Worm (Caenorhabditis elegans) whole organism, L4 larva: ENCODE data around the gene hpo-10.

ENCODE experiments used
- F26F4.8 ChIP-seq: fragments of 200-800 bp; sonication (Bioruptor generic); conservative IDR thresholded peaks from 2 replicates; pipeline ENCODE4 v1.3.6; 2022; ENCODE audit warnings: missing genetic modification characterization, missing compliant biosample characterization
- F37D6.2 ChIP-seq: sonication (generic microtip); optimal IDR thresholded peaks from 2 replicates; lab custom pipeline; 2016; ENCODE audit warnings: mild to moderate bottlenecking, missing genetic modification characterization, missing compliant biosample characterization
- F49E8.2 ChIP-seq: sonication (generic microtip); optimal IDR thresholded peaks from 2 replicates; lab custom pipeline; 2016; ENCODE audit warnings: missing compliant biosample characterization, mild to moderate bottlenecking, missing genetic modification characterization, borderline replicate concordance
- T20F7.1 ChIP-seq: fragments of 200-800 bp; sonication (Bioruptor generic); optimal IDR thresholded peaks from 2 replicates; lab custom pipeline; 2018; ENCODE audit warnings: mild to moderate bottlenecking, missing genetic modification characterization, missing compliant biosample characterization
- ZK546.5 ChIP-seq, 2 experiments: sonication (generic microtip); optimal IDR thresholded peaks; 2 replicates each; lab custom pipeline; 2017; ENCODE audit warnings: missing biosample characterization in 2 of 2, missing genetic modification characterization in 2 of 2
- aha-1 ChIP-seq: fragments of 150-350 bp; peaks from one replicate; lab custom pipeline; 2014; ENCODE audit warnings: missing biosample characterization, missing genetic modification characterization
- ama-1 ChIP-seq: fragments of 150-350 bp; optimal IDR thresholded peaks from 2 replicates; lab custom pipeline; 2014; ENCODE audit warnings: inconsistent platforms, mixed read lengths
- attf-4 ChIP-seq: sonication (generic microtip); optimal IDR thresholded peaks from 3 replicates; lab custom pipeline; 2017; ENCODE audit warnings: missing biosample characterization, missing genetic modification characterization
- ceh-32 ChIP-seq: sonication (generic microtip); optimal IDR thresholded peaks from 2 replicates; lab custom pipeline; 2016; ENCODE audit warnings: mild to moderate bottlenecking, missing genetic modification characterization, missing compliant biosample characterization; ENCODE audit not compliant: poor library complexity
- ctbp-1 ChIP-seq: fragments of 200-800 bp; sonication (Bioruptor generic); IDR thresholded peaks from 2 replicates; pipeline ENCODE4 v1.3.6; 2022; ENCODE audit warnings: missing genetic modification reagents, missing genetic modification characterization, missing compliant biosample characterization
- daf-16 ChIP-seq, 3 experiments: sonication (generic microtip); optimal IDR thresholded peaks; 2 replicates each; lab custom pipeline; 2016 to 2017; ENCODE audit warnings: missing genetic modification characterization in 3 of 3, missing genetic modification reagents in 3 of 3, mild to moderate bottlenecking in 2 of 3, missing compliant biosample characterization in 2 of 3, missing biosample characterization in 1 of 3, moderate library complexity in 1 of 3
- dmd-6 ChIP-seq: fragments of 200-800 bp; sonication (Bioruptor generic); IDR thresholded peaks from 2 replicates; pipeline ENCODE4 v1.3.6; 2022; ENCODE audit warnings: missing genetic modification reagents, missing genetic modification characterization, missing compliant biosample characterization
- dve-1 ChIP-seq: sonication (generic microtip); optimal IDR thresholded peaks from 2 replicates; lab custom pipeline; 2017; ENCODE audit warnings: antibody characterized with exemption, mild to moderate bottlenecking, missing genetic modification characterization, missing compliant biosample characterization; ENCODE audit not compliant: insufficient read depth
- gei-8 ChIP-seq: fragments of 200-800 bp; sonication (Bioruptor generic); optimal IDR thresholded peaks from 2 replicates; lab custom pipeline; 2018; ENCODE audit warnings: mild to moderate bottlenecking, missing genetic modification characterization, missing compliant biosample characterization
- hlh-11 ChIP-seq: fragments of 200-800 bp; sonication (Bioruptor generic); optimal IDR thresholded peaks from 2 replicates; lab custom pipeline; 2018; ENCODE audit warnings: mild to moderate bottlenecking, missing genetic modification characterization, missing compliant biosample characterization
- hlh-30 ChIP-seq: sonication (generic microtip); optimal IDR thresholded peaks from 2 replicates; lab custom pipeline; 2017; ENCODE audit warnings: antibody characterized with exemption, mild to moderate bottlenecking, missing genetic modification characterization, missing compliant biosample characterization; ENCODE audit not compliant: insufficient read depth
- hmg-1.1 ChIP-seq: fragments of 200-800 bp; sonication (Bioruptor generic); IDR thresholded peaks from 2 replicates; pipeline ENCODE4 v1.3.6; 2022; ENCODE audit warnings: missing genetic modification reagents, missing genetic modification characterization, missing compliant biosample characterization
- lim-7 ChIP-seq: fragments of 200-800 bp; sonication (Bioruptor generic); IDR thresholded peaks from 2 replicates; pipeline ENCODE4 v1.3.6; 2022; ENCODE audit warnings: missing genetic modification characterization, missing compliant biosample characterization
- lin-13 ChIP-seq: fragments of 150-350 bp; optimal IDR thresholded peaks from 2 replicates; lab custom pipeline; 2014; ENCODE audit warnings: missing biosample characterization, missing genetic modification reagents, missing genetic modification characterization
- lin-15B ChIP-seq: fragments of 150-350 bp; sonication (generic microtip); optimal IDR thresholded peaks from 3 replicates; lab custom pipeline; 2014; ENCODE audit warnings: missing biosample characterization, missing genetic modification characterization
- lsy-2 ChIP-seq, 2 experiments: fragments of 150-350 bp in 1 of 2; sonication (generic microtip) in 1 of 2; optimal IDR thresholded peaks; 2 replicates each; lab custom pipeline; 2014 to 2017; ENCODE audit warnings: missing biosample characterization in 2 of 2, missing genetic modification characterization in 2 of 2
- madf-9 ChIP-seq: fragments of 200-800 bp; sonication (Bioruptor generic); conservative IDR thresholded peaks from 2 replicates; pipeline ENCODE4 v1.3.6; 2022; ENCODE audit warnings: missing genetic modification reagents, missing genetic modification characterization, missing compliant biosample characterization
- mep-1 ChIP-seq: fragments of 150-350 bp; sonication (generic microtip); optimal IDR thresholded peaks from 3 replicates; lab custom pipeline; 2014; ENCODE audit warnings: missing biosample characterization, missing genetic modification characterization
- mes-2 ChIP-seq: sonication (generic microtip); optimal IDR thresholded peaks from 2 replicates; lab custom pipeline; 2016; ENCODE audit warnings: missing genotype, mild to moderate bottlenecking, missing genetic modification characterization, missing compliant biosample characterization; ENCODE audit not compliant: poor library complexity, severe bottlenecking
- mxl-3 ChIP-seq: fragments of 200-800 bp; sonication (Bioruptor generic); optimal IDR thresholded peaks from 2 replicates; lab custom pipeline; 2018; ENCODE audit warnings: mild to moderate bottlenecking, missing genetic modification characterization, missing compliant biosample characterization
- nhr-237 ChIP-seq: sonication (generic microtip); optimal IDR thresholded peaks from 2 replicates; lab custom pipeline; 2017; ENCODE audit warnings: missing biosample characterization, missing genetic modification characterization
- nhr-25 ChIP-seq: sonication (generic microtip); optimal IDR thresholded peaks from 2 replicates; lab custom pipeline; 2017; ENCODE audit warnings: missing genetic modification characterization, mild to moderate bottlenecking, missing compliant biosample characterization, antibody characterized with exemption, moderate library complexity, borderline replicate concordance; ENCODE audit not compliant: insufficient read depth
- nhr-28 ChIP-seq: fragments of 150-350 bp; optimal IDR thresholded peaks from 2 replicates; lab custom pipeline; 2014; ENCODE audit warnings: missing biosample characterization, missing genetic modification characterization
- nhr-41 ChIP-seq: fragments of 200-800 bp; sonication (Bioruptor generic); IDR thresholded peaks from 2 replicates; pipeline ENCODE4 v1.3.6; 2022; ENCODE audit warnings: missing genetic modification reagents, missing genetic modification characterization, missing compliant biosample characterization
- nhr-6 ChIP-seq: fragments of 150-350 bp; optimal IDR thresholded peaks from 2 replicates; lab custom pipeline; 2014; ENCODE audit warnings: missing biosample characterization, missing genetic modification characterization
- nhr-76 ChIP-seq: fragments of 150-350 bp; optimal IDR thresholded peaks from 2 replicates; lab custom pipeline; 2014; ENCODE audit warnings: missing biosample characterization, missing genetic modification characterization
- nhr-77 ChIP-seq: fragments of 150-350 bp; optimal IDR thresholded peaks from 2 replicates; lab custom pipeline; 2014; ENCODE audit warnings: missing biosample characterization, missing genetic modification characterization
- pha-4 ChIP-seq, 2 experiments: fragments of 150-350 bp in 1 of 2; fragments of 200-800 bp in 1 of 2; sonication (Bioruptor generic) in 1 of 2; IDR thresholded peaks in 1 of 2; optimal IDR thresholded peaks in 1 of 2; 2 replicates each; pipeline versions ENCODE4 v1.3.6 to Lab custom; 2014 to 2022; ENCODE audit warnings: missing genetic modification characterization in 2 of 2, missing genetic modification reagents in 2 of 2, missing biosample characterization in 1 of 2, missing compliant biosample characterization in 1 of 2
- pqm-1 ChIP-seq: sonication (generic microtip); optimal IDR thresholded peaks from 2 replicates; lab custom pipeline; 2017; ENCODE audit warnings: missing biosample characterization, missing genetic modification characterization
- saeg-2 ChIP-seq: fragments of 200-800 bp; sonication (Bioruptor generic); IDR thresholded peaks from 2 replicates; pipeline ENCODE4 v1.3.6; 2022; ENCODE audit warnings: missing genetic modification reagents, missing genetic modification characterization, missing compliant biosample characterization
- snpc-1.2 ChIP-seq: fragments of 200-800 bp; sonication (Bioruptor generic); IDR thresholded peaks from 2 replicates; pipeline ENCODE4 v1.3.6; 2022; ENCODE audit warnings: missing genetic modification reagents, missing genetic modification characterization, missing compliant biosample characterization
- snpc-4 ChIP-seq: fragments of 150-350 bp; optimal IDR thresholded peaks from 2 replicates; lab custom pipeline; 2014; ENCODE audit warnings: missing biosample characterization, missing genetic modification characterization
- tra-1 ChIP-seq: fragments of 200-800 bp; sonication (Bioruptor generic); IDR thresholded peaks from 2 replicates; pipeline ENCODE4 v1.3.6; 2022; ENCODE audit warnings: missing genetic modification reagents, missing genetic modification characterization, missing compliant biosample characterization
- unc-39 ChIP-seq: sonication (generic microtip); optimal IDR thresholded peaks from 2 replicates; lab custom pipeline; 2017; ENCODE audit warnings: missing biosample characterization, missing genetic modification characterization
- zag-1 ChIP-seq: fragments of 150-350 bp; optimal IDR thresholded peaks from 2 replicates; lab custom pipeline; 2014; ENCODE audit warnings: missing biosample characterization, missing genetic modification characterization
- zfp-2 ChIP-seq: sonication (generic microtip); optimal IDR thresholded peaks from 2 replicates; lab custom pipeline; 2016; ENCODE audit warnings: mild to moderate bottlenecking, missing genetic modification characterization, missing compliant biosample characterization
- zip-11 ChIP-seq: fragments of 200-800 bp; sonication (Bioruptor generic); IDR thresholded peaks from 2 replicates; pipeline ENCODE4 v1.3.6; 2022; ENCODE audit warnings: missing genetic modification characterization, missing compliant biosample characterization
- ztf-7 ChIP-seq: fragments of 150-350 bp; optimal IDR thresholded peaks from 2 replicates; lab custom pipeline; 2014; ENCODE audit warnings: missing biosample characterization, missing genetic modification characterization

The hpo-10 gene

DNA sequence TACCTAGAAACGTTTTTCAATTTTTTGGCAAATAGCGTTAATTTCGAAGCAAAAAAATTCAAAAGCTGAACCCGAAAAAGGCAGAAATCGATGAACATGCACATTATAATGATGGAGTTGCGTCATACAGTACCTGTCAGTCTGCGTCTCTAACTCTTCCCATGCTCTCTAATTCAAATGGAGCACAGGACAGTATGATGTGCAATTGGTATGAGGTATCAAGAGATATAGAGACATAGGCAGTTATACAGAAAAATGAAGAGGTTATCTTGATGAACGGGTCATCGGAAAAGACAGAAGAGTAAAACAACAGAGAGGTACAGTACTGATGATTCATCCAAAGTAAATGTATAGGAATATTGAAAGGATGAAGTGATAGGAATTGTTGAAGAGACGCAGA is 21.4 kb downstream of the hpo-10 start:
- TF ChIP-seq mep-1 (tag; lab: Kevin White, UChicago) (peak; percentile 44), nhr-77 (tag; lab: Kevin White, UChicago) (no peak), lim-7 (no peak), nhr-28 (tag; lab: Kevin White, UChicago) (peak; percentile 10), nhr-41 (GFP tag; lab: Robert Waterston, UW) (no peak), nhr-237 (tag; lab: Kevin White, UChicago) (no peak), nhr-6 (tag; lab: Kevin White, UChicago) (peak; percentile 96), ceh-32 (tag; lab: Kevin White, UChicago) (no peak), attf-4 (tag; lab: Kevin White, UChicago) (no peak), F26F4.8 (no peak), nhr-76 (no peak), pqm-1 (no peak), snpc-4 (no peak), F37D6.2 (no peak), pha-4 (GFP tag; IDR thresholded peaks at IDR 0.05; lab: Robert Waterston, UW) (no peak), pha-4 (tag; optimal IDR thresholded peaks at IDR 0.05; lab: Kevin White, UChicago) (peak; percentile 22), gei-8 (GFP tag; lab: Kevin White, UChicago) (no peak), lin-15B (tag; lab: Kevin White, UChicago) (no peak), daf-16 (GFP tag; optimal IDR thresholded peaks at IDR 0.05; lab: Kevin White, UChicago) (no peak), daf-16 (tag; optimal IDR thresholded peaks at IDR 0.05; lab: Kevin White, UChicago) (peak; percentile 18), tra-1 (GFP tag; lab: Robert Waterston, UW) (no peak), lsy-2 (tag; optimal IDR thresholded peaks at IDR 0.05; lab: Kevin White, UChicago) (peak in 1 of 2 experiments; percentile 58), dve-1 (peak; percentile 52), hlh-11 (peak; percentile 23), T20F7.1 (GFP tag; lab: Kevin White, UChicago) (no peak)

DNA sequence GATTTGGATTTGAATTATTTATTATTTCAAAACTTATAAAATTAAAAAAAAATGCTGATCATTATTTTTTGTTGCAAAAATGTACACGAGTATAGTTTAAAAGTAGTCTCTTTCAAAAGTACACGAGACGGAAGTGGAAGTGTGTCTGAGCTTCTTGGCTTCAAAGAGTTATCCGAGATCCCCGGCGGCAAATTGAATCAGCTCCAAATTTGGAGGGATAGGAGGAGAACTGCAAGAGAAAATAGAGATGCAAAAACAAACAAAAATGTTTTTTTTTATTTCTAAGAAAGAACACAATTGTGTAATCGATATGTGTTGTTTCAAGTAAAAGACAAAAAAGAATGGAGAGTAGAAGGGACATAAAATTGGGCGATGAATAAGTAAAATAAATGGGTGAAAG is 23.3 kb downstream of the hpo-10 start:
- TF ChIP-seq unc-39: no peak
- TF ChIP-seq saeg-2 (GFP tag; lab: Robert Waterston, UW): no peak
- TF ChIP-seq ZK546.5 (tag; optimal IDR thresholded peaks at IDR 0.05; lab: Kevin White, UChicago): no peak
- TF ChIP-seq lin-15B (tag; lab: Kevin White, UChicago): no peak
- TF ChIP-seq snpc-1.2: no peak
- TF ChIP-seq ztf-7 (tag; lab: Kevin White, UChicago): no peak
- TF ChIP-seq zip-11 (GFP tag; lab: Robert Waterston, UW): no peak
- TF ChIP-seq zag-1: no peak
- TF ChIP-seq ctbp-1 (GFP tag; lab: Robert Waterston, UW): no peak
- TF ChIP-seq daf-16 (GFP tag; optimal IDR thresholded peaks at IDR 0.05; lab: Kevin White, UChicago): no peak
- TF ChIP-seq daf-16 (tag; optimal IDR thresholded peaks at IDR 0.05; lab: Kevin White, UChicago): no peak
- TF ChIP-seq zfp-2 (tag; lab: Kevin White, UChicago): no peak
- no peak for TF ChIP-seq aha-1 (tag; lab: Kevin White, UChicago)
- no peak for TF ChIP-seq lin-13 (GFP tag; lab: Kevin White, UChicago)
- TF ChIP-seq ceh-32 (tag; lab: Kevin White, UChicago): no peak
- TF ChIP-seq madf-9 (GFP tag; lab: Robert Waterston, UW): no peak
- no peak for TF ChIP-seq ama-1 (lab: Kevin White, UChicago)
- TF ChIP-seq nhr-25: no peak

DNA sequence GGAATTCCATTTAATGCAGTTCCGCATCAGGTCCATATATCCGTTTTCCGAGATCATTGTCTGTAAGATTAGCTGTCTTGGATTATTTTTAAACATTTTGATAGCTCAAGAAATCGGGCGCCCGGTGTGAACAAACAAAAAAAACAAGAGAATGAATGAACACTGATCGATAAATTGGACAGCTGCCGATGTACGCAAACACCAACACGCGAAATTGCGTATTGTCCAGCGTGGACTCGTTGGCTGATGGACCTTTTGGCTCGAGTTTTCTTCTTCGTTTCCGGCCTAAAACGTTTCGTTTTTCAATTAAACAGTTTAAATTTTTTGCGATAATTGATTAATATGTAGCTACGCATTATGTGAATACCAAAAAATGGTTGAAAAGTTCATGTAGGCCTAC is 26.8 kb downstream of the hpo-10 start, which contains the start of gene dpff-1:
dpff-1 (minus strand) TSS at position 288 of the 400 bp plus-strand sequence.
- TF ChIP-seq F49E8.2 (tag; lab: Kevin White, UChicago) (no peak), dmd-6 (GFP tag; lab: Robert Waterston, UW) (0 out of 2 replicates have a peak, but pooled peaks have one; percentile 7), mep-1 (tag; lab: Kevin White, UChicago) (peak; percentile 12), ctbp-1 (GFP tag; lab: Robert Waterston, UW) (no peak), hlh-11 (peak; percentile 12), dve-1 (peak; percentile 30), mes-2 (tag; lab: Kevin White, UChicago) (peak; percentile 64), nhr-6 (tag; lab: Kevin White, UChicago) (no peak), mxl-3 (GFP tag; lab: Kevin White, UChicago) (no peak), hlh-30 (tag; lab: Kevin White, UChicago) (peak; percentile 16), hmg-1.1 (peak; percentile 39; the same call in 1 of the 2 replicates), tra-1 (GFP tag; lab: Robert Waterston, UW) (no peak), lsy-2 (tag; optimal IDR thresholded peaks at IDR 0.05; lab: Kevin White, UChicago) (peak in 1 of 2 experiments; percentile 43)
